Fruit fly (Drosophila melanogaster) whole organism, prepupa: ENCODE results near the gene jim.

Source experiments
- Blimp-1 ChIP-seq: fragments of 200-800 bp; sonication (Bioruptor generic); optimal IDR thresholded peaks from 3 replicates; lab custom pipeline; 2017; ENCODE audit warnings: missing biosample characterization, missing genetic modification characterization, mild to moderate bottlenecking, moderate library complexity, missing genetic modification reagents
- eg ChIP-seq: fragments of 200-800 bp; sonication (Bioruptor generic); IDR thresholded peaks from 3 replicates; pipeline ENCODE4 v1.3.6; 2022; ENCODE audit warnings: missing biosample characterization, missing genetic modification characterization

DNA sequence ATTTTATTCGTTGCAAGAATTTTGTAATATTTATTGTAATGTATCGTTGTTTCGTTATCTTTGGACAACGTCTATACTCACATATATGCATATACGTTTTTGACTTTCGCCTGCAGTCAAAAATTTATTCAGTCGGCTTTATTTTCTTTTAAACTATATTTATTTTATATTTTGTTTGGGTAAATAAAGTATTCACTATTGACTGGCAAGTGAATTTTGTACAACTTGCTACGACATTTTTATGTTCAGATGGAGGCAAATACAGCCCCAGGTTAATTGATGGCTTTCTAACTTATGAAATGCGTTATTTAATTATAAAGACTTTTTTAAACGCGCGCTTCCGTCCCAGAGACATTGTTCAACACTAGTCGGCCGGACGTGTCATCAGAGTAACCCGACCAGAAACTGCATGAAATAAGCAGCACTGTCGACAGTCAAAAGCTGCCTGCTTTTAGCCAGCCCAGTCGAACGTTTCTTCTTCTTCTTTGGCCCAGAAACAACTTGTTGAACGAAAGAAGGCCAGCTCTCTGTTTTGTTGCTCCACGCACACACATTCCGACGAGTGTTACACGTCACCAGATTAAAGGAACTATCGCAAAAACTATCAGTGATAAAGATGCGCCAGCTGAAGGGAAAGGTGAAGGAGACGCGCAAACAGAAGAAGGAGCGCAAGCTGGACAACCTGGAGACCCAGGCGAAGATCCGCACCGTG lies 28.5 kb upstream of the jim start, which contains the start of gene CG33169:
- peak; percentile 41 for TF ChIP-seq Blimp-1 (GFP tag; lab: Kevin White, UChicago)
- peak; percentile 74 for TF ChIP-seq eg (GFP tag; lab: Robert Waterston, UW)
